Fruit fly (Drosophila melanogaster) whole organism, embryonic: ENCODE measurements around the gene sqh.

Source experiments
- BEAF-32 ChIP-seq: fragments of 200-800 bp; sonication (Bioruptor generic); optimal IDR thresholded peaks from 3 replicates; lab custom pipeline; 2017; ENCODE audit warnings: missing biosample characterization, missing genetic modification characterization, mild to moderate bottlenecking, moderate library complexity, missing genetic modification reagents
- CG10209 ChIP-seq: fragments of 200-800 bp; sonication (Bioruptor generic); optimal IDR thresholded peaks from 3 replicates; lab custom pipeline; 2017; ENCODE audit warnings: missing biosample characterization, mild to moderate bottlenecking, missing genetic modification characterization, missing genetic modification reagents
- CG11093 ChIP-seq: fragments of 200-800 bp; sonication (Bioruptor generic); IDR thresholded peaks from 3 replicates; pipeline ENCODE4 v1.3.6; 2022; ENCODE audit warnings: missing biosample characterization, missing genetic modification characterization
- CG12104 ChIP-seq: fragments of 200-800 bp; sonication (Bioruptor generic); optimal IDR thresholded peaks from 3 replicates; lab custom pipeline; 2016; ENCODE audit warnings: missing biosample characterization, missing genetic modification characterization
- CG12219 ChIP-seq: fragments of 200-800 bp; sonication (Bioruptor generic); optimal IDR thresholded peaks from 3 replicates; lab custom pipeline; 2018; ENCODE audit warnings: missing biosample characterization, mild to moderate bottlenecking, missing genetic modification characterization
- CG13624 ChIP-seq: fragments of 200-800 bp; sonication (Bioruptor generic); optimal IDR thresholded peaks from 2 replicates; lab custom pipeline; 2016; ENCODE audit warnings: missing biosample characterization, missing genetic modification characterization
- CG14441 ChIP-seq: fragments of 200-800 bp; sonication (Bioruptor generic); IDR thresholded peaks from 2 replicates; pipeline ENCODE4 v1.3.6; 2022; ENCODE audit warnings: missing biosample characterization, missing genetic modification characterization
- CG17359 ChIP-seq: fragments of 200-800 bp; sonication (Bioruptor generic); optimal IDR thresholded peaks from 3 replicates; lab custom pipeline; 2018; ENCODE audit warnings: missing biosample characterization, mild to moderate bottlenecking, missing genetic modification characterization, moderate library complexity
- CG17385 ChIP-seq: fragments of 200-800 bp; sonication (Bioruptor generic); optimal IDR thresholded peaks from 3 replicates; lab custom pipeline; 2018; ENCODE audit warnings: missing biosample characterization, mild to moderate bottlenecking, missing genetic modification characterization
- CG2116 ChIP-seq: fragments of 200-800 bp; sonication (Bioruptor generic); optimal IDR thresholded peaks from 3 replicates; lab custom pipeline; 2018; ENCODE audit warnings: missing biosample characterization, mild to moderate bottlenecking, missing genetic modification characterization
- CG33213 ChIP-seq: fragments of 200-800 bp; sonication (Bioruptor generic); optimal IDR thresholded peaks from 3 replicates; lab custom pipeline; 2016; ENCODE audit warnings: missing biosample characterization, missing genetic modification characterization
- CG3726 ChIP-seq: fragments of 200-800 bp; sonication (Bioruptor generic); IDR thresholded peaks from 3 replicates; pipeline ENCODE4, ENCODE4 v1.3.6; 2022; ENCODE audit warnings: missing biosample characterization, missing genetic modification characterization
- CG6272 ChIP-seq: fragments of 200-800 bp; sonication (Bioruptor generic); IDR thresholded peaks from 2 replicates; pipeline ENCODE4 v1.3.6; 2022; ENCODE audit warnings: missing biosample characterization, missing genetic modification characterization
- CG6689 ChIP-seq: fragments of 200-800 bp; sonication (Bioruptor generic); IDR thresholded peaks from 2 replicates; pipeline ENCODE4 v1.3.6; 2022; ENCODE audit warnings: missing biosample characterization, missing genetic modification characterization
- CG7357 ChIP-seq: fragments of 200-800 bp; sonication (Bioruptor generic); IDR thresholded peaks from 3 replicates; pipeline ENCODE4 v1.3.6; 2022; ENCODE audit warnings: missing biosample characterization, missing genetic modification characterization
- CG8478 ChIP-seq: fragments of >200 bp; optimal IDR thresholded peaks from 2 replicates; lab custom pipeline; 2018
- CG9817 ChIP-seq: fragments of 200-800 bp; sonication (Bioruptor generic); optimal IDR thresholded peaks from 2 replicates; lab custom pipeline; 2018; ENCODE audit warnings: missing biosample characterization, mild to moderate bottlenecking, missing genetic modification characterization, moderate library complexity
- CHES-1-like ChIP-seq: fragments of 200-800 bp; sonication (Bioruptor generic); optimal IDR thresholded peaks from 2 replicates; lab custom pipeline; 2016; ENCODE audit warnings: missing biosample characterization, missing genetic modification characterization
- E2f2 ChIP-seq: fragments of 200-800 bp; sonication (Bioruptor generic); IDR thresholded peaks from 2 replicates; pipeline ENCODE4 v1.3.6; 2022; ENCODE audit warnings: missing biosample characterization, missing genetic modification characterization
- Fer1 ChIP-seq: fragments of 200-800 bp; sonication (Bioruptor generic); optimal IDR thresholded peaks from 2 replicates; lab custom pipeline; 2017; ENCODE audit warnings: missing biosample characterization, mild to moderate bottlenecking, missing genetic modification characterization
- Hsf ChIP-seq: fragments of 200-800 bp; sonication (Bioruptor generic); optimal IDR thresholded peaks from 3 replicates; lab custom pipeline; 2016; ENCODE audit warnings: missing biosample characterization, missing genetic modification characterization
- MESR4 ChIP-seq: fragments of 200-800 bp; sonication (Bioruptor generic); optimal IDR thresholded peaks from 2 replicates; lab custom pipeline; 2018; ENCODE audit warnings: missing biosample characterization, mild to moderate bottlenecking, missing genetic modification characterization, moderate library complexity
- Med ChIP-seq: fragments of 200-800 bp; sonication (Bioruptor generic); peaks from one replicate; lab custom pipeline; 2016; ENCODE audit warnings: missing biosample characterization, missing genetic modification characterization, mild to moderate bottlenecking, inconsistent platforms, moderate library complexity
- NC2β ChIP-seq: fragments of 200-800 bp; sonication (Bioruptor generic); optimal IDR thresholded peaks from 2 replicates; lab custom pipeline; 2016; ENCODE audit warnings: missing biosample characterization, missing genetic modification characterization
- NFAT ChIP-seq: fragments of 200-800 bp; sonication (Bioruptor generic); IDR thresholded peaks from 2 replicates; pipeline ENCODE4 v1.3.6; 2022; ENCODE audit warnings: missing biosample characterization, missing genetic modification characterization
- PHDP ChIP-seq: fragments of 200-800 bp; sonication (Bioruptor generic); optimal IDR thresholded peaks from 3 replicates; lab custom pipeline; 2018; ENCODE audit warnings: missing biosample characterization, mild to moderate bottlenecking, missing genetic modification characterization, moderate library complexity
- Sry-β ChIP-seq: fragments of 200-800 bp; sonication (Bioruptor generic); optimal IDR thresholded peaks from 2 replicates; lab custom pipeline; 2018; ENCODE audit warnings: missing biosample characterization, mild to moderate bottlenecking, missing genetic modification characterization, moderate library complexity
- TFAM ChIP-seq: fragments of 200-800 bp; sonication (Bioruptor generic); optimal IDR thresholded peaks from 2 replicates; lab custom pipeline; 2017; ENCODE audit warnings: missing biosample characterization, missing genetic modification characterization, inconsistent platforms
- Usf ChIP-seq: fragments of 200-800 bp; sonication (Bioruptor generic); optimal IDR thresholded peaks from 2 replicates; lab custom pipeline; 2017; ENCODE audit warnings: missing genotype, missing biosample characterization, missing genetic modification characterization
- ara ChIP-seq: fragments of 200-800 bp; sonication (Bioruptor generic); IDR thresholded peaks from 2 replicates; pipeline ENCODE4 v1.3.6; 2022; ENCODE audit warnings: missing biosample characterization, missing genetic modification characterization
- cg ChIP-seq: fragments of 200-800 bp; sonication (Bioruptor generic); optimal IDR thresholded peaks from 3 replicates; lab custom pipeline; 2019; ENCODE audit warnings: missing biosample characterization, mild to moderate bottlenecking, missing genetic modification characterization, moderate library complexity
- crc ChIP-seq: fragments of 200-800 bp; sonication (Bioruptor generic); optimal IDR thresholded peaks from 2 replicates; lab custom pipeline; 2016; ENCODE audit warnings: missing biosample characterization, missing genetic modification characterization
- crol ChIP-seq: fragments of 200-800 bp; sonication (Bioruptor generic); IDR thresholded peaks from 2 replicates; pipeline ENCODE4 v1.3.6; 2022; ENCODE audit warnings: missing biosample characterization, missing genetic modification characterization
- dm ChIP-seq: fragments of 200-800 bp; sonication (Bioruptor generic); optimal IDR thresholded peaks from 3 replicates; lab custom pipeline; 2016; ENCODE audit warnings: missing biosample characterization, missing genetic modification characterization
- dysf ChIP-seq: fragments of 200-800 bp; sonication (Bioruptor generic); IDR thresholded peaks from 3 replicates; pipeline ENCODE4 v1.3.6; 2022; ENCODE audit warnings: missing biosample characterization, missing genetic modification characterization
- ems ChIP-seq: fragments of 200-800 bp; sonication (Bioruptor generic); optimal IDR thresholded peaks from 3 replicates; lab custom pipeline; 2016; ENCODE audit warnings: missing biosample characterization, missing genetic modification characterization
- exex ChIP-seq: fragments of 200-800 bp; sonication (Bioruptor generic); optimal IDR thresholded peaks from 4 replicates; lab custom pipeline; 2018; ENCODE audit warnings: missing biosample characterization, mild to moderate bottlenecking, missing genetic modification characterization, moderate library complexity
- fd102C ChIP-seq: fragments of 200-800 bp; sonication (Bioruptor generic); optimal IDR thresholded peaks from 2 replicates; lab custom pipeline; 2018; ENCODE audit warnings: missing biosample characterization, mild to moderate bottlenecking, missing genetic modification characterization, moderate library complexity
- fd64A ChIP-seq: fragments of 200-800 bp; sonication (Bioruptor generic); optimal IDR thresholded peaks from 3 replicates; lab custom pipeline; 2018; ENCODE audit warnings: missing biosample characterization, mild to moderate bottlenecking, missing genetic modification characterization
- gem ChIP-seq: fragments of 200-800 bp; sonication (Bioruptor generic); optimal IDR thresholded peaks from 2 replicates; lab custom pipeline; 2019; ENCODE audit warnings: missing biosample characterization, mild to moderate bottlenecking, missing genetic modification characterization, moderate library complexity
- gro ChIP-seq: fragments of 200-800 bp; sonication (Bioruptor generic); optimal IDR thresholded peaks from 2 replicates; lab custom pipeline; 2016; ENCODE audit warnings: missing biosample characterization, missing genetic modification characterization
- ken ChIP-seq: fragments of 200-800 bp; sonication (Bioruptor generic); IDR thresholded peaks from 3 replicates; pipeline ENCODE4 v1.3.6; 2022; ENCODE audit warnings: missing biosample characterization, missing genetic modification characterization
- lov ChIP-seq, 2 experiments: fragments of 200-800 bp in 1 of 2; fragments of >200 bp in 1 of 2; sonication (Bioruptor generic) in 1 of 2; IDR thresholded peaks in 1 of 2; optimal IDR thresholded peaks in 1 of 2; 2 replicates in 1 of 2; 3 replicates in 1 of 2; pipeline versions ENCODE4 v1.3.6 to Lab custom; 2017 to 2022; ENCODE audit warnings: missing biosample characterization in 1 of 2, missing genetic modification characterization in 1 of 2
- mam ChIP-seq: fragments of 200-800 bp; sonication (Bioruptor generic); optimal IDR thresholded peaks from 3 replicates; lab custom pipeline; 2016; ENCODE audit warnings: missing biosample characterization, missing genetic modification characterization
- pan ChIP-seq, 4 experiments: fragments of >200 bp in 3 of 4; fragments of 200-800 bp in 1 of 4; sonication (Bioruptor generic) in 1 of 4; optimal IDR thresholded peaks in 3 of 4; IDR thresholded peaks in 1 of 4; 2 replicates each; pipeline versions ENCODE4 v1.3.6 to Lab custom; 2017 to 2022; ENCODE audit warnings: missing biosample characterization in 2 of 4, missing genetic modification characterization in 2 of 4, mixed read lengths in 1 of 4
- pfk ChIP-seq: fragments of 200-800 bp; sonication (Bioruptor generic); optimal IDR thresholded peaks from 2 replicates; lab custom pipeline; 2018; ENCODE audit warnings: missing biosample characterization, mild to moderate bottlenecking, missing genetic modification characterization, moderate library complexity
- pita ChIP-seq: fragments of 200-800 bp; sonication (Bioruptor generic); optimal IDR thresholded peaks from 2 replicates; lab custom pipeline; 2017; ENCODE audit warnings: missing biosample characterization, mild to moderate bottlenecking, missing genetic modification characterization
- pnt ChIP-seq: fragments of 200-800 bp; sonication (Bioruptor generic); optimal IDR thresholded peaks from 3 replicates; lab custom pipeline; 2016; ENCODE audit warnings: missing biosample characterization, missing genetic modification characterization
- scrt ChIP-seq: fragments of 200-800 bp; sonication (Bioruptor generic); optimal IDR thresholded peaks from 2 replicates; lab custom pipeline; 2018; ENCODE audit warnings: missing biosample characterization, mild to moderate bottlenecking, missing genetic modification characterization, moderate library complexity
- sens ChIP-seq: fragments of 200-800 bp; sonication (Bioruptor generic); peaks from one replicate; lab custom pipeline; 2016; ENCODE audit warnings: missing biosample characterization, missing genetic modification characterization

The sqh gene

dm6 chrX:6193183-6193810 lies 31.6 kb downstream of the sqh start (continued):
- TF ChIP-seq CG6689 (GFP tag; lab: Robert Waterston, UW) (peak; percentile 91), sens (GFP tag; lab: Kevin White, UChicago) (peak; percentile 76), cg (no peak), CG3726 (GFP tag; lab: Robert Waterston, UW) (peak; percentile 85), lov (optimal IDR thresholded peaks at IDR 0.05; lab: Kevin White, UChicago) (no peak), lov (GFP tag; IDR thresholded peaks at IDR 0.05; lab: Robert Waterston, UW) (peak; percentile 82; the same call in 2 of the 3 replicates), Sry-β (GFP tag; lab: Kevin White, UChicago) (no peak), gro (no peak), ara (GFP tag; lab: Robert Waterston, UW) (peak; percentile 81), ken (peak; percentile 81), mam (peak; percentile 9), Usf (GFP tag; lab: Kevin White, UChicago) (no peak), ems (peak; percentile 48), CG14441 (GFP tag; lab: Robert Waterston, UW) (peak; percentile 88), Hsf (GFP tag; lab: Kevin White, UChicago) (peak; percentile 48), pan (optimal IDR thresholded peaks at IDR 0.05; lab: Kevin White, UChicago) (no peak), pan (GFP tag; optimal IDR thresholded peaks at IDR 0.05 in 1 of 2, IDR thresholded peaks at IDR 0.05 in 1 of 2) (peak in 1 of 2 experiments; percentile 94), Fer1 (GFP tag; lab: Kevin White, UChicago) (peak; percentile 92), CG13624 (GFP tag; lab: Kevin White, UChicago) (peak; percentile 8), dm (no peak), CG17385 (GFP tag; lab: Kevin White, UChicago) (peak; percentile 75), NC2β (GFP tag; lab: Kevin White, UChicago) (no peak), CG17359 (tag; lab: Kevin White, UChicago) (peak; percentile 87), MESR4 (GFP tag; lab: Kevin White, UChicago) (no peak), dysf (GFP tag; lab: Robert Waterston, UW) (peak; percentile 92), gem (peak; percentile 90), CG11093 (GFP tag; lab: Robert Waterston, UW) (peak; percentile 78), BEAF-32 (no peak), CG2116 (GFP tag; lab: Kevin White, UChicago) (peak; percentile 30), E2f2 (GFP tag; lab: Robert Waterston, UW) (peak; percentile 67), CG8478 (no peak), CHES-1-like (GFP tag; lab: Kevin White, UChicago) (no peak), pfk (GFP tag; lab: Kevin White, UChicago) (no peak), fd102C (GFP tag; lab: Kevin White, UChicago) (no peak), fd64A (GFP tag; lab: Kevin White, UChicago) (no peak), crc (GFP tag; lab: Kevin White, UChicago) (no peak), PHDP (tag; lab: Kevin White, UChicago) (peak; percentile 88), CG12104 (GFP tag; lab: Kevin White, UChicago) (peak; percentile 55), CG7357 (GFP tag; lab: Robert Waterston, UW) (peak; percentile 79), CG33213 (GFP tag; lab: Kevin White, UChicago) (no peak), CG6272 (peak; percentile 91), Med (GFP tag; lab: Kevin White, UChicago) (peak; percentile 84), CG10209 (GFP tag; lab: Kevin White, UChicago) (peak; percentile 79), pnt (no peak), scrt (GFP tag; lab: Kevin White, UChicago) (peak; percentile 100), NFAT (peak; percentile 73), CG9817 (tag; lab: Kevin White, UChicago) (peak; percentile 78), TFAM (no peak), CG12219 (peak; percentile 33), exex (peak; percentile 39), pita (GFP tag; lab: Kevin White, UChicago) (no peak), crol (no peak)
